Worm (Caenorhabditis elegans): ENCODE measurements around the gene trpl-5.

ce11 chrII:2130770-2131169 is 40.3 kb upstream of the trpl-5 start, which contains the start of gene sdz-28:
- TF ChIP-seq R02D3.7 (tag; optimal IDR thresholded peaks at IDR 0.05): no peak
- no peak for TF ChIP-seq nhr-77 (tag; optimal IDR thresholded peaks at IDR 0.05)
- no peak for TF ChIP-seq nhr-23 (tag; optimal IDR thresholded peaks at IDR 0.05)
